Worm (Caenorhabditis elegans) whole organism, L2 larva: Measurements from ENCODE around the gene C54D10.9.

Source experiments
- ZK546.5 ChIP-seq: sonication (generic microtip); optimal IDR thresholded peaks from 2 replicates; lab custom pipeline; 2017; ENCODE audit warnings: missing biosample characterization, missing genetic modification characterization
- aly-2 ChIP-seq: fragments of 150-350 bp; optimal IDR thresholded peaks from 2 replicates; lab custom pipeline; 2014; ENCODE audit warnings: missing biosample characterization, missing genetic modification characterization
- blmp-1 ChIP-seq: sonication (generic microtip); optimal IDR thresholded peaks from 2 replicates; lab custom pipeline; 2017; ENCODE audit warnings: missing genetic modification characterization, mild to moderate bottlenecking, missing compliant biosample characterization, antibody characterized with exemption, moderate library complexity; ENCODE audit not compliant: insufficient read depth
- fos-1 ChIP-seq: fragments of 150-350 bp; optimal IDR thresholded peaks from 2 replicates; lab custom pipeline; 2014; ENCODE audit warnings: missing biosample characterization, missing genetic modification characterization
- lin-13 ChIP-seq: fragments of 150-350 bp; optimal IDR thresholded peaks from 2 replicates; lab custom pipeline; 2014; ENCODE audit warnings: missing biosample characterization, missing genetic modification reagents, missing genetic modification characterization
- lsy-2 ChIP-seq, 2 experiments: fragments of 150-350 bp in 1 of 2; sonication (generic microtip) in 1 of 2; optimal IDR thresholded peaks; 2 replicates each; lab custom pipeline; 2014 to 2017; ENCODE audit warnings: missing biosample characterization in 2 of 2, missing genetic modification characterization in 2 of 2
- nhr-11 ChIP-seq: fragments of 150-350 bp; optimal IDR thresholded peaks from 2 replicates; lab custom pipeline; 2014; ENCODE audit warnings: missing biosample characterization, missing genetic modification characterization
- nhr-12 ChIP-seq: fragments of 150-350 bp; optimal IDR thresholded peaks from 2 replicates; lab custom pipeline; 2014; ENCODE audit warnings: missing biosample characterization, missing genetic modification characterization
- nhr-23 ChIP-seq: fragments of 150-350 bp; optimal IDR thresholded peaks from 2 replicates; lab custom pipeline; 2014; ENCODE audit warnings: missing biosample characterization, missing genetic modification reagents, missing genetic modification characterization
- nhr-25 ChIP-seq: fragments of 150-350 bp; sonication (generic microtip); optimal IDR thresholded peaks from 3 replicates; lab custom pipeline; 2014; ENCODE audit warnings: missing biosample characterization, missing genetic modification characterization
- nhr-6 ChIP-seq: fragments of 150-350 bp; optimal IDR thresholded peaks from 2 replicates; lab custom pipeline; 2014; ENCODE audit warnings: missing biosample characterization, missing genetic modification characterization
- unc-39 ChIP-seq: fragments of 150-350 bp; optimal IDR thresholded peaks from 2 replicates; lab custom pipeline; 2014; ENCODE audit warnings: missing biosample characterization, missing genetic modification characterization
- unc-62 ChIP-seq: fragments of 150-350 bp; optimal IDR thresholded peaks from 2 replicates; lab custom pipeline; 2014; ENCODE audit warnings: missing biosample characterization, missing genetic modification reagents, missing genetic modification characterization
- ztf-4 ChIP-seq: fragments of 150-350 bp; optimal IDR thresholded peaks from 2 replicates; lab custom pipeline; 2014; ENCODE audit warnings: missing biosample characterization, missing genetic modification characterization

DNA sequence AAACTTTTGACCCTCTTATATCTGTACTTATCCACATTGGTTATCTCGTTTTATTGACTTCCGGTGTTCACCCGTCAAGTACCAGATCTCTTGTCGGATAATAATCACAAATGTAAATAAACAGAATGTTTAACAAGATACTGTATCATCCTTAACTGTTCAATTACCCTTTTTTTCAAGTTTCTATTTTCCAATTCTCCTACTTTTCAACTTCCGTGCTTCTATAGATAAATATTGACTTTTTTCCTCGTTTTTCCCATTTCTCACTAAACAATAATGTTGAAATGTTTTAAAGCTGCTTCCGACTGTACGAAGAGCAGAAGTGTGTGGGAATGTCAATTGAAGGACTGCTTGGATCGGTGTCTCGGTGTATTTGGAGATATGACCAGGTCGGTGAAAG lies 40.0 kb downstream of the C54D10.9 start, which contains the start of gene inx-11:
- TF ChIP-seq nhr-11 (tag; lab: Kevin White, UChicago) (no peak), blmp-1 (tag; lab: Kevin White, UChicago) (no peak), nhr-23 (tag; lab: Kevin White, UChicago) (no peak), unc-39 (tag; lab: Kevin White, UChicago) (no peak), nhr-12 (no peak), nhr-25 (tag; lab: Kevin White, UChicago) (no peak), nhr-6 (tag; lab: Kevin White, UChicago) (no peak), aly-2 (tag; lab: Kevin White, UChicago) (no peak), lin-13 (GFP tag; lab: Kevin White, UChicago) (no peak), unc-62 (no peak), ztf-4 (tag; lab: Kevin White, UChicago) (no peak), lsy-2 (tag; optimal IDR thresholded peaks at IDR 0.05; lab: Kevin White, UChicago) (no peak), fos-1 (tag; lab: Kevin White, UChicago) (no peak), ZK546.5 (tag; lab: Kevin White, UChicago) (no peak)
